Fruit fly (Drosophila melanogaster): ENCODE results near the gene CG34175.

- TF ChIP-seq CG12605 (GFP tag; IDR thresholded peaks at IDR 0.05) (no peak), CG8301 (tag; optimal IDR thresholded peaks at IDR 0.05) (no peak), CG34367 (tag; optimal IDR thresholded peaks at IDR 0.05) (no peak), EcR (GFP tag; optimal IDR thresholded peaks at IDR 0.05) (no peak), CG32121 (GFP tag; IDR thresholded peaks at IDR 0.05) (no peak), Pif1B (GFP tag; optimal IDR thresholded peaks at IDR 0.05) (no peak), rn (GFP tag; IDR thresholded peaks at IDR 0.05) (no peak), CG15710 (tag; optimal IDR thresholded peaks at IDR 0.05) (no peak)
Observed at dm6 chr2L:3410260-3410659, 12.4 kb downstream of the CG34175 start, which contains the start of gene CG8840.
